Worm (Caenorhabditis elegans) whole organism, late embryonic: ENCODE data around the gene nhr-99.

Source experiments
- C08G9.2 ChIP-seq: sonication (generic microtip); optimal IDR thresholded peaks from 2 replicates; lab custom pipeline; 2016; ENCODE audit warnings: mild to moderate bottlenecking, missing genetic modification characterization, moderate library complexity, missing compliant biosample characterization
- C38D4.7 ChIP-seq: fragments of 200-800 bp; sonication (Bioruptor generic); optimal IDR thresholded peaks from 2 replicates; lab custom pipeline; 2018; ENCODE audit warnings: mild to moderate bottlenecking, missing genetic modification characterization, moderate library complexity, missing compliant biosample characterization
- F13H6.1 ChIP-seq: sonication (generic microtip); optimal IDR thresholded peaks from 2 replicates; lab custom pipeline; 2016; ENCODE audit warnings: missing genetic modification characterization, missing compliant biosample characterization
- K02D7.2 ChIP-seq: sonication (generic microtip); optimal IDR thresholded peaks from 2 replicates; lab custom pipeline; 2017; ENCODE audit warnings: mild to moderate bottlenecking, missing genetic modification characterization, missing compliant biosample characterization
- ahr-1 ChIP-seq: sonication (generic microtip); optimal IDR thresholded peaks from 2 replicates; lab custom pipeline; 2016; ENCODE audit warnings: missing genetic modification characterization, missing compliant biosample characterization
- ama-1 ChIP-seq: fragments of 150-350 bp; optimal IDR thresholded peaks from 2 replicates; lab custom pipeline; 2014
- ceh-2 ChIP-seq: sonication (generic microtip); optimal IDR thresholded peaks from 2 replicates; lab custom pipeline; 2016; ENCODE audit warnings: missing genotype, missing genetic modification characterization, missing compliant biosample characterization
- ceh-22 ChIP-seq: sonication (generic microtip); optimal IDR thresholded peaks from 2 replicates; lab custom pipeline; 2017; ENCODE audit warnings: missing biosample characterization, missing genetic modification characterization
- ceh-48 ChIP-seq: sonication (generic microtip); optimal IDR thresholded peaks from 2 replicates; lab custom pipeline; 2016; ENCODE audit warnings: missing genetic modification characterization, inconsistent platforms, missing compliant biosample characterization
- che-1 ChIP-seq: sonication (generic microtip); optimal IDR thresholded peaks from 2 replicates; lab custom pipeline; 2016; ENCODE audit warnings: mild to moderate bottlenecking, missing genetic modification characterization, missing compliant biosample characterization
- elt-2 ChIP-seq: sonication (generic microtip); optimal IDR thresholded peaks from 2 replicates; lab custom pipeline; 2016; ENCODE audit warnings: missing genetic modification reagents, missing genetic modification characterization, missing compliant biosample characterization
- elt-4 ChIP-seq: sonication (generic microtip); optimal IDR thresholded peaks from 2 replicates; lab custom pipeline; 2016; ENCODE audit warnings: missing genetic modification characterization, missing compliant biosample characterization
- hlh-13 ChIP-seq: fragments of 200-800 bp; sonication (Bioruptor generic); optimal IDR thresholded peaks from 2 replicates; lab custom pipeline; 2018; ENCODE audit warnings: mild to moderate bottlenecking, missing genetic modification characterization, missing compliant biosample characterization
- hlh-30 ChIP-seq: sonication (generic microtip); optimal IDR thresholded peaks from 2 replicates; lab custom pipeline; 2017; ENCODE audit warnings: antibody characterized with exemption, missing genetic modification characterization, missing compliant biosample characterization; ENCODE audit not compliant: insufficient read depth
- hlh-8 ChIP-seq: sonication (generic microtip); optimal IDR thresholded peaks from 2 replicates; lab custom pipeline; 2016; ENCODE audit warnings: missing genotype, missing genetic modification characterization, missing compliant biosample characterization
- lin-11 ChIP-seq: fragments of 200-800 bp; sonication (Bioruptor generic); optimal IDR thresholded peaks from 2 replicates; lab custom pipeline; 2018; ENCODE audit warnings: mild to moderate bottlenecking, missing genetic modification characterization, missing compliant biosample characterization
- madf-2 ChIP-seq: sonication (generic microtip); optimal IDR thresholded peaks from 2 replicates; lab custom pipeline; 2017; ENCODE audit warnings: missing genetic modification characterization, missing compliant biosample characterization
- nfya-1 ChIP-seq: sonication (generic microtip); optimal IDR thresholded peaks from 2 replicates; lab custom pipeline; 2017; ENCODE audit warnings: missing genetic modification characterization, mild to moderate bottlenecking, missing compliant biosample characterization, antibody characterized with exemption, moderate library complexity
- nhr-11 ChIP-seq: fragments of 150-350 bp; optimal IDR thresholded peaks from 2 replicates; lab custom pipeline; 2014; ENCODE audit warnings: missing biosample characterization, missing genetic modification characterization
- nhr-232 ChIP-seq: sonication (generic microtip); optimal IDR thresholded peaks from 2 replicates; lab custom pipeline; 2016; ENCODE audit warnings: missing genetic modification characterization, missing compliant biosample characterization
- odd-2 ChIP-seq: sonication (generic microtip); optimal IDR thresholded peaks from 2 replicates; lab custom pipeline; 2017; ENCODE audit warnings: antibody characterized with exemption, mild to moderate bottlenecking, missing genetic modification characterization, missing compliant biosample characterization
- pag-3 ChIP-seq: sonication (generic microtip); optimal IDR thresholded peaks from 2 replicates; lab custom pipeline; 2016; ENCODE audit warnings: missing compliant biosample characterization, missing genetic modification characterization, borderline replicate concordance
- pax-1 ChIP-seq: fragments of 150-350 bp; optimal IDR thresholded peaks from 2 replicates; lab custom pipeline; 2014; ENCODE audit warnings: missing biosample characterization, missing genetic modification characterization
- pha-2 ChIP-seq: sonication (generic microtip); optimal IDR thresholded peaks from 2 replicates; lab custom pipeline; 2017; ENCODE audit warnings: mild to moderate bottlenecking, missing genetic modification characterization, missing compliant biosample characterization
- pha-4 ChIP-seq: fragments of 150-350 bp; optimal IDR thresholded peaks from 2 replicates; lab custom pipeline; 2018; ENCODE audit warnings: missing biosample characterization, missing genetic modification reagents, missing genetic modification characterization
- pqm-1 ChIP-seq: sonication (generic microtip); optimal IDR thresholded peaks from 2 replicates; lab custom pipeline; 2016; ENCODE audit warnings: missing genetic modification characterization, missing compliant biosample characterization
- pros-1 ChIP-seq: fragments of 150-350 bp; optimal IDR thresholded peaks from 2 replicates; lab custom pipeline; 2014; ENCODE audit warnings: missing biosample characterization, missing genetic modification reagents, missing genetic modification characterization
- ref-2 ChIP-seq: sonication (generic microtip); optimal IDR thresholded peaks from 2 replicates; lab custom pipeline; 2016; ENCODE audit warnings: missing genetic modification characterization, missing compliant biosample characterization
- sdc-2 ChIP-seq: sonication (generic microtip); optimal IDR thresholded peaks from 2 replicates; lab custom pipeline; 2016; ENCODE audit warnings: missing genotype, missing genetic modification characterization, missing compliant biosample characterization
- sox-4 ChIP-seq: sonication (generic microtip); optimal IDR thresholded peaks from 2 replicates; lab custom pipeline; 2017; ENCODE audit warnings: mild to moderate bottlenecking, missing genetic modification characterization, inconsistent platforms, missing compliant biosample characterization
- tbx-7 ChIP-seq: sonication (generic microtip); optimal IDR thresholded peaks from 2 replicates; lab custom pipeline; 2016; ENCODE audit warnings: missing genotype, missing genetic modification characterization, missing compliant biosample characterization
- unc-42 ChIP-seq: sonication (generic microtip); optimal IDR thresholded peaks from 2 replicates; lab custom pipeline; 2016; ENCODE audit warnings: missing genotype, missing genetic modification characterization, missing compliant biosample characterization
- unc-86 ChIP-seq: sonication (generic microtip); optimal IDR thresholded peaks from 2 replicates; lab custom pipeline; 2016; ENCODE audit warnings: missing genetic modification characterization, missing compliant biosample characterization

The nhr-99 gene

DNA sequence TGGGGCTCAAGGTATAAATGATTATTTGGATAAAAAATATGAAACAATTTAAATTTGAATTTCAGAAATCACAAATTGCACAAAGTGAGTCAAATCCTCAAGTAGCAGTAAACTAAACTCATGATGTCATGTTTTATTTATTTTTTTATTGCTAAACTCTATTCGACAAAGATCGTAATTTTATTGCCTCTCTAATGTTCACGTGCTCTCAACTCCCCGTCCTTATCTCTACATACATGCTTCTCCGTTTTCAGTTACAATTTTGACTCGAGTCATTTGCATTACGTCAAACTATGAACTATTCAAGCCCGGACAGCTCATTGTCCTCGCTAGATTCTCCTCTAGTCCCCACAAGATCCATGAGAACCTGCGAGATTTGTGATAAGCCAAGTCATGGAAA lies at the start of gene nhr-99:
TSS of gene nhr-99 (plus strand) at position 263 of the 400 bp plus-strand sequence.
- TF ChIP-seq ahr-1 (tag; lab: Kevin White, UChicago): no peak
- TF ChIP-seq elt-4 (tag; lab: Kevin White, UChicago): no peak
- TF ChIP-seq hlh-8: no peak
- no peak for TF ChIP-seq C38D4.7
- TF ChIP-seq nhr-232 (tag; lab: Kevin White, UChicago): no peak
- no peak for TF ChIP-seq nfya-1
- TF ChIP-seq unc-42: no peak
- TF ChIP-seq C08G9.2 (tag; lab: Kevin White, UChicago): no peak
- TF ChIP-seq, all 69 proteins: peak for 0

DNA sequence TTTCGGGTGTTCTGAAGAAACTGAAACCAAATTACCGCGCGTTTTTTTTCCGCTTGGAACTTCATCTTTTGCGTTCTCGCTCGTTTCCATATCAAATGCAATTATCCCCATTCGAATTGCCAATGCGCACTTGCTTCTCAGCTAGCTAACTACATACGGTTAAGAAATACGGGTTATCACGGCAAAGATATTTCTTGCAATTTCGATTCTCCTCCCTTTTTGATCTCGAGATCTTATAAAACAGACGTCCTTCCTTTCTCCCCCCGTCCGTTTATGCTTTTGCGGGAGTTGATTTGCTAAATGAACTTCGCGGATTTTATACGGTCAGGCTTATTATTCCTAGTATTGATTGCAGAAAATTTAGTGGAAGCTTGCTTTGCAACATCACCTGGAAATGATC lies 45.7 kb upstream of the nhr-99 start, which contains the start of gene B0554.4:
TSS of gene B0554.4 (plus strand) at position 301 of the 400 bp plus-strand sequence.
- no peak for TF ChIP-seq ceh-2 (tag; lab: Kevin White, UChicago)
- TF ChIP-seq F13H6.1 (tag; lab: Kevin White, UChicago): no peak
- TF ChIP-seq ref-2 (tag; lab: Kevin White, UChicago): no peak

DNA sequence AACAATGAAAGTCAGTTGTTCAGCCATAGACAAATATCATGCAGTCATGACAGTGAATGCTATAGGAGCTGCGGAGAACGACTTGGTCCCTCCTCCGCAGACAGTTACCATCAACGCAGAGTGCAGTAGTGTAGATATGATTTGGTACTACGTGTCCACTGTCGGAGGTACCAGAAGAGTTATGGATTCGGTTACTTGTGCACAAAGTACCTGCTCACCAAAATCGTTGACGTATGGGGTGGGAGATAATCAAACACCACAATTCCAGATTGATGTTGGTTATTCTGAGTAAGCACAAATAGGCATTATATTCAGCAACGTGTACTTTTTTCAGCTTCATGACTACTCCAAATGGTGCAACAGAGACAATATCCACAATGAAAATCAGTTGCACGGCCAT lies 41.6 kb upstream of the nhr-99 start:
- no peak for TF ChIP-seq che-1 (tag; lab: Kevin White, UChicago)
- no peak for TF ChIP-seq sox-4 (tag; lab: Kevin White, UChicago)
- TF ChIP-seq K02D7.2 (tag; lab: Kevin White, UChicago): no peak
- no peak for TF ChIP-seq nhr-11
- TF ChIP-seq lin-11 (tag; lab: Kevin White, UChicago): no peak
- no peak for TF ChIP-seq ama-1 (lab: Kevin White, UChicago)
- TF ChIP-seq unc-86 (tag; lab: Kevin White, UChicago): no peak
- TF ChIP-seq elt-4 (tag; lab: Kevin White, UChicago): no peak
- no peak for TF ChIP-seq ceh-22 (tag; lab: Kevin White, UChicago)
- TF ChIP-seq pag-3: no peak
- no peak for TF ChIP-seq pha-2 (tag; lab: Kevin White, UChicago)

DNA sequence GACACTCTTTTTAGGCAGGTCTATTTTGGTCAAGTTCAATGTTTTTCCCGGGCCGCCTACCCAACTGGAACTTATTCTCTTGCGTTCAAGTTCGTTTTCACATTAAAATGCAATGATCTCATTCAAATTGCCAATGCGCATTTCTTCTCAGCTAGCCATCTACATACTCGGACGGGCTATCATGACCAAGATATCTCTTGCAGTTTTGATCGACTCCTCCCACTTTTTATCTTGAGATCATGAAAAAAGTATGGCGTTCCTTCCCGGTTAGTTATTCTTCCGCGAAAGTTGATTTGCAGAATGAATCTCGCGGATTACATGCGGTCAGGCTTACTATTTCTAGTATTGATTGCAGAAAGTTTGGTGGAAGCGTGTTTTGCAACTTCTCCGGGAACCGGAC lies 40.7 kb upstream of the nhr-99 start, which contains the start of gene B0554.2:
TSS of gene B0554.2 (plus strand) at position 301 of the 400 bp plus-strand sequence.
- TF ChIP-seq ahr-1 (tag; lab: Kevin White, UChicago) (no peak), ama-1 (lab: Kevin White, UChicago) (no peak), C08G9.2 (tag; lab: Kevin White, UChicago) (no peak), pros-1 (tag; lab: Kevin White, UChicago) (no peak), nfya-1 (no peak), ceh-48 (tag; lab: Kevin White, UChicago) (no peak), tbx-7 (tag; lab: Kevin White, UChicago) (no peak), ceh-2 (tag; lab: Kevin White, UChicago) (no peak), hlh-13 (GFP tag; lab: Kevin White, UChicago) (no peak), pha-4 (tag; lab: Kevin White, UChicago) (no peak), madf-2 (tag; lab: Kevin White, UChicago) (no peak), ref-2 (tag; lab: Kevin White, UChicago) (no peak), hlh-30 (tag; lab: Kevin White, UChicago) (no peak), pqm-1 (tag; lab: Kevin White, UChicago) (no peak), elt-2 (no peak)
- TF ChIP-seq, all 69 proteins: peak for 0

DNA sequence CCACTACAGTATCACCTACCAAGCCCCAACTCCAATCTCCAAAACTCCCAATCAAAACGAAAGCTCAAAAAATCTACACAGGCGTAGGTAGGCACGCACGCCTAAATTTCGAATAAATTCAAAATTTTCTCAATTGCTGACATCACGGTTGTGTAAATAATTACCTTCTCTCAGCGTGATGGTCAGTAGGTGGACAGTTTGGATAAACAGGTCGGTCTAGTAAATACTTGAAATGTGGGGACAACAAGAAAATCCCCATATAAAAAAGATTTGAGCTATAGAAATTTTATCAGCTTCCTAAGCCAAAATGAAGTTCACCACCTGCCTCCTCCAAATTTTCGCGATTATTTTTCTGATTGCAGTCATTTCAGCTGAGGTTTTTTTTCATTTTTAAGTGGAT lies 36.5 kb upstream of the nhr-99 start, which contains the start of gene B0554.1:
TSS of gene B0554.1 (plus strand) at position 301 of the 400 bp plus-strand sequence.
- TF ChIP-seq pax-1 (tag; lab: Kevin White, UChicago): no peak
- no peak for TF ChIP-seq sdc-2
- TF ChIP-seq pag-3: no peak
- no peak for TF ChIP-seq odd-2 (tag; lab: Kevin White, UChicago)
- TF ChIP-seq tbx-7 (tag; lab: Kevin White, UChicago): no peak
